Worm (Caenorhabditis elegans): ENCODE results near the gene enri-2.

Gene enri-2

DNA sequence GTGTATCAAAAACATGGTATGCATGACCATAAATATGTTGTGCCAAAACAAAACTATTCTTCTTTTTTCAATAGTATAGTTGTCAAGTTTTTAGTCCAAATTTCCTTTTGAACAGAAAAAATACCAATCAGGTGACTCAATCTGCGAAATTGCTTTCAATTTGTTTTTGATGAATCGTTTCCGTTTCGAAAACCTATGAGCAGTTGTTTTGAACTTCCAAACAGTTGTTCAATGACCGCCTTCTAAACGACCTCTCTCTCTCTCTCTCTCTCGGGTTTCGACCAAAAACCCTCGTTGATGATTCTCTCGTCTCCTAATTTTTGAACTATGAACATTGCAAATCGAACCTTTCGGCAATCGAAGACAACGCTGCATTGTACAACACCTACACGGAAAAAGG lies 20.4 kb downstream of the enri-2 start:
- TF ChIP-seq lin-39 (tag; optimal IDR thresholded peaks at IDR 0.05) (peak; percentile 66), lin-15B (tag; optimal IDR thresholded peaks at IDR 0.05) (no peak), nhr-85 (tag) (peak; percentile 68), C16A3.4 (tag; optimal IDR thresholded peaks at IDR 0.05) (no peak), lin-14 (GFP tag; optimal IDR thresholded peaks at IDR 0.05) (peak; percentile 71), blmp-1 (tag; optimal IDR thresholded peaks at IDR 0.05) (no peak), nhr-19 (GFP tag; conservative IDR thresholded peaks at IDR 0.05) (peak; percentile 62), nhr-71 (tag; optimal IDR thresholded peaks at IDR 0.05) (peak; percentile 77), xbp-1 (tag; optimal IDR thresholded peaks at IDR 0.05) (no peak), nhr-20 (tag; optimal IDR thresholded peaks at IDR 0.05) (peak; percentile 38), snu-23 (GFP tag; optimal IDR thresholded peaks at IDR 0.05) (peak; percentile 41), hlh-17 (GFP tag; optimal IDR thresholded peaks at IDR 0.05; ENCODE audit: borderline replicate concordance) (no peak), rnt-1 (tag; optimal IDR thresholded peaks at IDR 0.05) (peak; percentile 76)

DNA sequence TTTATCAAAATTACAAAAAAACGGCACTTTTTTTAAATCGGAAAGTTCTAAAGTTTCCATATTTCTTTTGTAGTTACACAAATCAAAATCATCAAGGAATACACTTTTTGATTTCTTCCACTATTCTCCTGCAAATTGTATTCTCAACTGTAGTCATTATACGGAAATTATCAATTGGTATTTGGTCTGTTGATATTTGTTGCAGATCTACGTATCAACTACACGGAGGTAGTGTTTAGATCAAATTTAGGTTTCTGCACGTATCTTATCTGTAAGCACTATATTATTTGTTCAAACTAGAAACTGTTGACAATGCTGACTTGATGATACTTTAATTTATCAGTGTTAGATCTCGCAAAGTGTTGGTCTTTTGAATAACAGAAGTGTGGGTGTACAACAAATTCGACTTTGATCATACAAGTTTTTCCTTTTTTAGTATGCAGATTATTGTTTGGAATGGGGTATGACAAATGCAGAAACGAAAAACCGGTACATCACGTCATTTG lies 22.7 kb downstream of the enri-2 start:
- TF ChIP-seq nhr-47 (tag; optimal IDR thresholded peaks at IDR 0.05), result no peak
- TF ChIP-seq elt-2 (tag; optimal IDR thresholded peaks at IDR 0.05), result peak; percentile 4
- peak; percentile 56 for TF ChIP-seq nhr-85 (tag)
- no peak for TF ChIP-seq fkh-10 (GFP tag; optimal IDR thresholded peaks at IDR 0.05)
- TF ChIP-seq mdl-1 (tag; optimal IDR thresholded peaks at IDR 0.05), result no peak
- TF ChIP-seq nhr-237 (tag; optimal IDR thresholded peaks at IDR 0.05), result no peak
- no peak for TF ChIP-seq pax-3 (tag; optimal IDR thresholded peaks at IDR 0.05)

DNA sequence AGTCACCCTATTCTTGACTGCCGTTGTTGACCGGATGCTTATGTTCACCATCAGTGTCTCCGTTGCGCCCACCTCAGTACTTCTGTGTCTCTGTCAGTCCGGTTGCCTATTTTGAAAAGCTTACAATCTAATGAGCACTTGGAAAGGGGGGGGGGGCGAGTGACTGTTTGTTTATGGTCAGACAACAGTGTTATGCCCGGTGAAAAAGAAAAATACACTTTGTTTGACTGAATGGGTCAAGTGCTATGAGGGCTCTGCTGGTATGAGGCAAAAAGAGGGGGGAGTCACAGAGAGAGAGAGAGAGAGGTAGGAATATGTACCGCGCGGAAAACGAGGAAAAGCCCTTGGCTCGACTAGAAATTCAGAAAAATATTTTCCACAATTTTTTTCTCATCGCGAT lies 25.6 kb downstream of the enri-2 start:
- no peak for TF ChIP-seq hlh-17 (GFP tag; optimal IDR thresholded peaks at IDR 0.05; ENCODE audit: borderline replicate concordance)
- no peak for TF ChIP-seq hlh-4 (tag; optimal IDR thresholded peaks at IDR 0.05)
- TF ChIP-seq fos-1 (tag; optimal IDR thresholded peaks at IDR 0.05), result no peak
- TF ChIP-seq sptf-1 (tag; optimal IDR thresholded peaks at IDR 0.05), result no peak
- TF ChIP-seq pax-3 (tag; optimal IDR thresholded peaks at IDR 0.05), result no peak

DNA sequence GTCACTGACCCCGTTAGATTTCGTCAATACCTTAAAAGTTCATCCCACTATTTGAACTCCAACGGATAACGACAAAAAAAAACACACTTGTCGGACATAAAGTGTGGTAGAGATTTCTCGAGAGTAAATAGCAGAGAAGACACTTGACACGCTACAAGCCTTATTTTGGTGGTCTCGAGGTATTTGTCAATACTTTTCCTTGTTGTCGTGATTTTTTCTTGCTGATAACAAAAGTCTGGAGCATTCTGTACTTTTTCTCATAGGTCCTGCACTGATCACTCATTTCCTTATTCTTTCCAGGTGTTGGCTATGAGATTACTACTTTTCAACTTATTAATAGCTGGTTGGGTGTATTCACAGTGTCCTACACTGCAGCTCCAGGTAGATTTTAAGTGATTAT lies 26.8 kb downstream of the enri-2 start, which contains the start of gene lron-1:
TSS of gene lron-1 (plus strand) at position 301 of the 400 bp plus-strand sequence.
- no peak for TF ChIP-seq elt-2 (tag; optimal IDR thresholded peaks at IDR 0.05)
- TF ChIP-seq lin-39 (tag; optimal IDR thresholded peaks at IDR 0.05), result no peak
- TF ChIP-seq hlh-4 (tag; optimal IDR thresholded peaks at IDR 0.05), result no peak
- TF ChIP-seq dpl-1 (GFP tag; optimal IDR thresholded peaks at IDR 0.05), result no peak
- TF ChIP-seq tlp-1 (tag; optimal IDR thresholded peaks at IDR 0.05), result no peak

DNA sequence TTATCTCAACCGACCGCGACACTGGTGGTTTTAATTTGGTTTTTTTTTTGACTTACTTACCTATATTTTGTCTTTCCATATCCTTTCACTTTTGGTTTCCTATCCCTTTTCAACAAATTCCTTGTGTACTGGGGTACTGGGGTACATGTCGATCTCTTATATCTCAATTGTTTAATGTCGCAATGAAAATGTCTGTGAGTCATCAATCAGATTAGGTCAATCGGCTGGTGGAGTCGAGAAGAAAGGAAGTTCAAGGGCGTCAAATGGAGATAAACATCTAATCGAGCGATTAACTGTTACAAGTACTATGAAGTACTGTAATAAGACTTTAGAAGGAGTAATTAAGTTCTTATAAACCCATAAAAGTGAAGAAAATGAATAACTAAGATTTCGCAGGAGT lies 30.3 kb downstream of the enri-2 start:
- TF ChIP-seq blmp-1 (tag; optimal IDR thresholded peaks at IDR 0.05) (peak; percentile 97), lsy-2 (tag; optimal IDR thresholded peaks at IDR 0.05) (peak in 1 of 2 experiments; percentile 16), nhr-85 (tag) (peak; percentile 94), mep-1 (tag; optimal IDR thresholded peaks at IDR 0.05) (peak; percentile 57), ceh-88 (GFP tag; IDR thresholded peaks at IDR 0.05) (no peak), rnt-1 (tag; optimal IDR thresholded peaks at IDR 0.05) (peak; percentile 4), elt-3 (tag; optimal IDR thresholded peaks at IDR 0.05) (peak in 2 of 6 experiments; percentile 68 to 75), unc-30 (tag; optimal IDR thresholded peaks at IDR 0.05) (no peak), efl-1 (optimal IDR thresholded peaks at IDR 0.05) (no peak), efl-1 (GFP tag; optimal IDR thresholded peaks at IDR 0.05 in 1 of 2) (peak in 1 of 2 experiments; percentile 0), vab-15 (tag; optimal IDR thresholded peaks at IDR 0.05) (no peak), snu-23 (GFP tag; optimal IDR thresholded peaks at IDR 0.05) (peak; percentile 9), ceh-82 (tag; optimal IDR thresholded peaks at IDR 0.05) (no peak), nhr-20 (tag; optimal IDR thresholded peaks at IDR 0.05) (peak; percentile 37), nhr-84 (tag; optimal IDR thresholded peaks at IDR 0.05) (no peak), lin-14 (GFP tag; optimal IDR thresholded peaks at IDR 0.05) (peak; percentile 62)

Measured in whole organism, L1 larva.